Worm (Caenorhabditis elegans): Measurements from ENCODE around the gene T01C3.3.

The T01C3.3 gene

DNA sequence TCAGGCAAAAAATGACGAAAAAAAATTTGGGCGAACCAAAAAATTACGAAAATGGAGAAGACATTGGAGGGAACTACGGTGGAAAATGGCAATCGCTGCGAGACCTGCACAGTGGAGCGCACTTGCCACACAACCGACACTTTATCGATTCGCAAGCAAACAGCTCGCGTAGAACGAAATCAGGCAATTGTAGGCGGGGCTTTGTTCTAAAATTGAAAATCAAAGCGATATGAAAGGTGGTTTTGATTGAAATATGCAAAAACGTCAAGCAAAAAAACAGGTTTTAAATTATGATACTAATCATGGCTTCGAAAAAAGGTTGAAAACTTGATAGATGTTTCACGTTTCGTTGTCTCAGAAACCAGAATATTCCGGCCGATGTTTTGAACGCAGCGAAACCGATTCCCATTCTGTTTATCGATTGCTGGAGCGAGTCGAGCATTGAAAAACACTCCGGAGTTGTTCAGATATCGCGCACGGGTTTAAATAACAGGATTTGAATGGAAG lies 9.8 kb upstream of the T01C3.3 start, which contains the start of the genes fib-1 and mut-15:
fib-1 (minus strand) TSS at position 40 of the 507 bp plus-strand sequence.
mut-15 (plus strand) TSS at position 360 of the 507 bp plus-strand sequence.
- TF ChIP-seq ets-5 (GFP tag; IDR thresholded peaks at IDR 0.05) = no peak
- TF ChIP-seq ztf-4 (tag; optimal IDR thresholded peaks at IDR 0.05) = peak; percentile 72
- peak; percentile 53 for TF ChIP-seq sup-37 (GFP tag; optimal IDR thresholded peaks at IDR 0.05)
- no peak for TF ChIP-seq sptf-1 (tag; optimal IDR thresholded peaks at IDR 0.05)
- TF ChIP-seq ztf-11 (tag; optimal IDR thresholded peaks at IDR 0.05) = peak in 1 of 2 experiments; percentile 92
- TF ChIP-seq swsn-7 (tag; optimal IDR thresholded peaks at IDR 0.05) = peak; percentile 95
- peak; percentile 21 for TF ChIP-seq zag-1 (tag; optimal IDR thresholded peaks at IDR 0.05)
- no peak for TF ChIP-seq nhr-12 (tag; optimal IDR thresholded peaks at IDR 0.05)
- TF ChIP-seq hlh-4 (tag; optimal IDR thresholded peaks at IDR 0.05) = no peak
- TF ChIP-seq F16B12.6 (tag; optimal IDR thresholded peaks at IDR 0.05) = peak; percentile 57
- TF ChIP-seq jun-1 (tag; optimal IDR thresholded peaks at IDR 0.05) = peak; percentile 87
- TF ChIP-seq vab-15 (tag; optimal IDR thresholded peaks at IDR 0.05) = peak; percentile 92
- TF ChIP-seq hlh-17 (GFP tag; optimal IDR thresholded peaks at IDR 0.05; ENCODE audit: borderline replicate concordance) = no peak
- peak in 1 of 2 experiments; percentile 45 for TF ChIP-seq egl-27 (tag; optimal IDR thresholded peaks at IDR 0.05)
- peak in 1 of 2 experiments; percentile 81 for TF ChIP-seq mdl-1 (tag; optimal IDR thresholded peaks at IDR 0.05)
- peak; percentile 90 for TF ChIP-seq skn-1 (tag; optimal IDR thresholded peaks at IDR 0.05)
- TF ChIP-seq xbp-1 (tag; optimal IDR thresholded peaks at IDR 0.05) = peak; percentile 94
- TF ChIP-seq blmp-1 (tag; optimal IDR thresholded peaks at IDR 0.05) = peak; percentile 73
- no peak for TF ChIP-seq tlp-1 (tag; optimal IDR thresholded peaks at IDR 0.05)
- peak; percentile 96 for TF ChIP-seq nhr-47 (tag; optimal IDR thresholded peaks at IDR 0.05)
- peak; percentile 74 for TF ChIP-seq ceh-90 (tag; optimal IDR thresholded peaks at IDR 0.05)
- TF ChIP-seq nhr-71 (tag; optimal IDR thresholded peaks at IDR 0.05) = peak; percentile 96
- TF ChIP-seq fkh-8 (tag; optimal IDR thresholded peaks at IDR 0.05) = peak; percentile 98
- TF ChIP-seq lin-35 (GFP tag; optimal IDR thresholded peaks at IDR 0.05) = peak; percentile 90 to 92
- peak; percentile 85 for TF ChIP-seq irx-1 (tag; optimal IDR thresholded peaks at IDR 0.05)
- TF ChIP-seq pax-3 (tag; optimal IDR thresholded peaks at IDR 0.05) = peak; percentile 99
- peak; percentile 77 for TF ChIP-seq ceh-88 (GFP tag; IDR thresholded peaks at IDR 0.05)
- TF ChIP-seq pqm-1 (tag; optimal IDR thresholded peaks at IDR 0.05) = no peak
- no peak for TF ChIP-seq nhr-76 (tag; optimal IDR thresholded peaks at IDR 0.05)
- peak; percentile 88 for TF ChIP-seq unc-86 (tag; optimal IDR thresholded peaks at IDR 0.05)
- peak; percentile 6 for TF ChIP-seq ama-1 (optimal IDR thresholded peaks at IDR 0.05)
- TF ChIP-seq lin-14 (GFP tag; optimal IDR thresholded peaks at IDR 0.05) = peak; percentile 94
- TF ChIP-seq Y116A8C.19 (tag; optimal IDR thresholded peaks at IDR 0.05; ENCODE audit: borderline replicate concordance) = peak; percentile 40
- peak; percentile 97 for TF ChIP-seq snu-23 (GFP tag; optimal IDR thresholded peaks at IDR 0.05)
- no peak for TF ChIP-seq alr-1 (tag; optimal IDR thresholded peaks at IDR 0.05; ENCODE audit: borderline replicate concordance)
- peak; percentile 56 for TF ChIP-seq mef-2 (tag; optimal IDR thresholded peaks at IDR 0.05)
- TF ChIP-seq lin-13 (GFP tag; optimal IDR thresholded peaks at IDR 0.05) = peak; percentile 88
- TF ChIP-seq dpl-1 (GFP tag; optimal IDR thresholded peaks at IDR 0.05) = peak; percentile 85 to 87 (median 85)
- TF ChIP-seq efl-3 (GFP tag; optimal IDR thresholded peaks at IDR 0.05) = peak; percentile 54
- TF ChIP-seq nhr-20 (tag; optimal IDR thresholded peaks at IDR 0.05) = peak; percentile 96
- TF ChIP-seq nhr-237 (tag; optimal IDR thresholded peaks at IDR 0.05) = peak; percentile 53
- TF ChIP-seq unc-62 (GFP tag; optimal IDR thresholded peaks at IDR 0.05) = no peak
- peak; percentile 82 for TF ChIP-seq mab-9 (GFP tag; IDR thresholded peaks at IDR 0.05)
- TF ChIP-seq aha-1 (tag; optimal IDR thresholded peaks at IDR 0.05) = peak; percentile 2
- peak; percentile 94 for TF ChIP-seq mep-1 (tag; optimal IDR thresholded peaks at IDR 0.05)
- TF ChIP-seq isw-1 (GFP tag; IDR thresholded peaks at IDR 0.05) = peak; percentile 96
- no peak for TF ChIP-seq unc-30 (tag; optimal IDR thresholded peaks at IDR 0.05)
- TF ChIP-seq nhr-28 (tag; optimal IDR thresholded peaks at IDR 0.05) = no peak
- peak; percentile 78 for TF ChIP-seq ceh-63 (GFP tag; optimal IDR thresholded peaks at IDR 0.05)
- TF ChIP-seq nhr-77 (tag; optimal IDR thresholded peaks at IDR 0.05) = peak; percentile 91
- peak; percentile 65 for TF ChIP-seq hpl-2 (GFP tag; optimal IDR thresholded peaks at IDR 0.05)
- TF ChIP-seq dsc-1 (tag; optimal IDR thresholded peaks at IDR 0.05) = peak; percentile 93
- TF ChIP-seq ceh-82 (tag; optimal IDR thresholded peaks at IDR 0.05) = peak; percentile 88 to 97 (median 90)

Measured in whole organism, L1 larva.